Fruit fly (Drosophila melanogaster) whole organism, wandering third instar larva: ENCODE measurements around the gene CG43675.

Experiments
- Abd-B ChIP-seq: fragments of >200 bp; optimal IDR thresholded peaks from 2 replicates; lab custom pipeline; 2017; ENCODE audit warnings: missing biosample characterization, missing genetic modification characterization
- CG32264 ChIP-seq: fragments of 200-800 bp; sonication (Bioruptor generic); optimal IDR thresholded peaks from 2 replicates; lab custom pipeline; 2016; ENCODE audit warnings: missing biosample characterization, missing genetic modification characterization
- CG9705 ChIP-seq: fragments of 200-800 bp; sonication (Bioruptor generic); optimal IDR thresholded peaks from 2 replicates; lab custom pipeline; 2018; ENCODE audit warnings: missing biosample characterization, mild to moderate bottlenecking, missing genetic modification characterization
- Dif ChIP-seq: fragments of 200-275, 200-300 bp; sonication (Bioruptor generic); optimal IDR thresholded peaks from 2 replicates; lab custom pipeline; 2018; ENCODE audit warnings: missing biosample characterization, missing genetic modification characterization; ENCODE audit not compliant: partially characterized antibody
- HLH106 ChIP-seq: fragments of 200-800 bp; optimal IDR thresholded peaks from 3 replicates; lab custom pipeline; 2019; ENCODE audit warnings: missing biosample characterization, mild to moderate bottlenecking, missing genetic modification characterization, moderate library complexity
- Hnf4 ChIP-seq: fragments of 200-800 bp; sonication (Bioruptor generic); optimal IDR thresholded peaks from 2 replicates; lab custom pipeline; 2016; ENCODE audit warnings: missing biosample characterization, mild to moderate bottlenecking, missing genetic modification characterization
- Hr83 ChIP-seq: fragments of 200-300 bp; sonication (Bioruptor generic); optimal IDR thresholded peaks from 2 replicates; lab custom pipeline; 2016; ENCODE audit warnings: missing biosample characterization, mild to moderate bottlenecking, missing genetic modification characterization, moderate library complexity; ENCODE audit not compliant: poor library complexity, severe bottlenecking
- Jra ChIP-seq: sonication (Bioruptor generic); optimal IDR thresholded peaks from 2 replicates; lab custom pipeline; 2016; ENCODE audit warnings: missing biosample characterization, missing genetic modification characterization
- Myc ChIP-seq: fragments of >200 bp; optimal IDR thresholded peaks from 2 replicates; lab custom pipeline; 2017
- N ChIP-seq: fragments of >200 bp; optimal IDR thresholded peaks from 2 replicates; lab custom pipeline; 2018; ENCODE audit warnings: missing biosample characterization, missing external identifiers, missing genetic modification characterization
- OdsH ChIP-seq: fragments of 200-800 bp; sonication (Bioruptor generic); optimal IDR thresholded peaks from 2 replicates; lab custom pipeline; 2016; ENCODE audit warnings: missing biosample characterization, mild to moderate bottlenecking, missing genetic modification characterization
- Rel ChIP-seq, 2 experiments: fragments of 200-800 bp; sonication (Bioruptor generic) in 1 of 2; optimal IDR thresholded peaks; 2 replicates in 1 of 2; 3 replicates in 1 of 2; lab custom pipeline; 2016 to 2019; ENCODE audit warnings: mild to moderate bottlenecking in 2 of 2, missing biosample characterization in 2 of 2, missing genetic modification characterization in 2 of 2, moderate library complexity in 1 of 2
- Sp1 ChIP-seq: fragments of 200-800 bp; sonication (Bioruptor generic); optimal IDR thresholded peaks from 3 replicates; lab custom pipeline; 2019; ENCODE audit warnings: missing biosample characterization, mild to moderate bottlenecking, missing genetic modification characterization, moderate library complexity
- Vsx2 ChIP-seq: fragments of 200-300, 225-300 bp; sonication (Bioruptor generic); optimal IDR thresholded peaks from 2 replicates; lab custom pipeline; 2018; ENCODE audit warnings: missing biosample characterization, missing genetic modification characterization; ENCODE audit not compliant: partially characterized antibody
- br ChIP-seq: fragments of 200-800 bp; sonication (Bioruptor generic); optimal IDR thresholded peaks from 2 replicates; lab custom pipeline; 2016; ENCODE audit warnings: missing biosample characterization, missing genetic modification characterization
- dl ChIP-seq, 2 experiments: fragments of 175-275, 200-275 bp in 1 of 2; fragments of 200-275 bp in 1 of 2; sonication (Bioruptor generic); optimal IDR thresholded peaks; lab custom pipeline; 2018; ENCODE audit warnings: mild to moderate bottlenecking in 2 of 2, missing biosample characterization in 2 of 2, missing genetic modification characterization in 2 of 2, moderate library complexity in 2 of 2; ENCODE audit not compliant: partially characterized antibody in 2 of 2, insufficient read depth in 1 of 2
- dmrt93B ChIP-seq: fragments of 200-800 bp; sonication (Bioruptor generic); optimal IDR thresholded peaks from 2 replicates; lab custom pipeline; 2018; ENCODE audit warnings: missing biosample characterization, mild to moderate bottlenecking, missing genetic modification characterization
- dsf ChIP-seq: sonication (Bioruptor generic); optimal IDR thresholded peaks from 2 replicates; lab custom pipeline; 2016; ENCODE audit warnings: missing biosample characterization, missing genetic modification characterization, borderline replicate concordance
- ey ChIP-seq: fragments of 200-800 bp; sonication (Bioruptor generic); optimal IDR thresholded peaks from 2 replicates; lab custom pipeline; 2016; ENCODE audit warnings: missing biosample characterization, missing genetic modification characterization
- fru ChIP-seq: fragments of 200-800 bp; sonication (Bioruptor generic); optimal IDR thresholded peaks from 3 replicates; lab custom pipeline; 2016; ENCODE audit warnings: missing biosample characterization, mild to moderate bottlenecking, missing genetic modification characterization
- jim ChIP-seq: fragments of 175-275, 200-325 bp; sonication (Bioruptor generic); optimal IDR thresholded peaks from 2 replicates; lab custom pipeline; 2016; ENCODE audit warnings: missing biosample characterization, mild to moderate bottlenecking, missing genetic modification characterization
- psq ChIP-seq: fragments of 200-800 bp; sonication (Bioruptor generic); optimal IDR thresholded peaks from 3 replicates; lab custom pipeline; 2017; ENCODE audit warnings: missing biosample characterization, mild to moderate bottlenecking, missing genetic modification characterization, moderate library complexity
- rgr ChIP-seq: fragments of 200-800 bp; sonication (Bioruptor generic); optimal IDR thresholded peaks from 3 replicates; lab custom pipeline; 2016; ENCODE audit warnings: missing biosample characterization, mild to moderate bottlenecking, missing genetic modification characterization
- sv ChIP-seq: fragments of 200-800 bp; sonication (Bioruptor generic); optimal IDR thresholded peaks from 3 replicates; lab custom pipeline; 2016; ENCODE audit warnings: missing biosample characterization, missing genetic modification characterization
- tai ChIP-seq: sonication (Bioruptor generic); optimal IDR thresholded peaks from 2 replicates; lab custom pipeline; 2016; ENCODE audit warnings: missing biosample characterization, missing genetic modification characterization
- woc ChIP-seq: sonication (Bioruptor generic); optimal IDR thresholded peaks from 2 replicates; lab custom pipeline; 2016; ENCODE audit warnings: missing biosample characterization, mild to moderate bottlenecking, missing genetic modification characterization

CG43675 gene

dm6 chr3R:9328812-9329211, 26.5 kb upstream of the CG43675 start:
- peak; percentile 91 for TF ChIP-seq Myc
- no peak for TF ChIP-seq br
- peak; percentile 25 for TF ChIP-seq tai (GFP tag; lab: Kevin White, UChicago)

- TF ChIP-seq jim (GFP tag; lab: Kevin White, UChicago) (no peak), dmrt93B (GFP tag; lab: Kevin White, UChicago) (no peak)
Observed at dm6 chr3R:9330231-9330630, 25.1 kb upstream of the CG43675 start, which contains the start of gene CG12951. CG12951 (minus strand) TSS chr3R:9330331.

dm6 chr3R:9331861-9332260, 23.4 kb upstream of the CG43675 start, which contains the start of gene CG16749:
CG16749 (minus strand) TSS chr3R:9331885.
- TF ChIP-seq ey (GFP tag; lab: Kevin White, UChicago) (no peak), Hr83 (GFP tag; lab: Kevin White, UChicago) (no peak), dsf (no peak), CG32264 (no peak), rgr (GFP tag; lab: Kevin White, UChicago) (no peak), fru (GFP tag; lab: Kevin White, UChicago) (no peak), Vsx2 (GFP tag; lab: Kevin White, UChicago) (no peak), jim (GFP tag; lab: Kevin White, UChicago) (no peak), Abd-B (GFP tag; lab: Kevin White, UChicago) (no peak), woc (GFP tag; lab: Kevin White, UChicago) (no peak), dl (GFP tag; optimal IDR thresholded peaks at IDR 0.05; lab: Kevin White, UChicago; ENCODE audit: insufficient read depth in 1 of 2, partially characterized antibody in 2 of 2) (no peak), Dif (no peak), Jra (GFP tag; lab: Kevin White, UChicago) (no peak), N (no peak), sv (no peak), Hnf4 (GFP tag; lab: Kevin White, UChicago) (no peak)
- TF ChIP-seq, all 38 proteins: peak for 0

- TF ChIP-seq Sp1 (GFP tag; lab: Kevin White, UChicago) (peak; percentile 33), tai (GFP tag; lab: Kevin White, UChicago) (peak; percentile 5), OdsH (peak; percentile 3), woc (GFP tag; lab: Kevin White, UChicago) (peak; percentile 40), rgr (GFP tag; lab: Kevin White, UChicago) (peak; percentile 20), psq (peak; percentile 7), jim (GFP tag; lab: Kevin White, UChicago) (no peak), ey (GFP tag; lab: Kevin White, UChicago) (no peak), Rel (GFP tag; optimal IDR thresholded peaks at IDR 0.05; lab: Kevin White, UChicago) (no peak), Rel (tag; optimal IDR thresholded peaks at IDR 0.05; lab: Kevin White, UChicago) (peak; percentile 13), dsf (no peak), Vsx2 (GFP tag; lab: Kevin White, UChicago) (peak; percentile 2), Hnf4 (GFP tag; lab: Kevin White, UChicago) (peak; percentile 43), HLH106 (tag; lab: Kevin White, UChicago) (peak; percentile 15)
- TF ChIP-seq, all 38 proteins: peak for 10
Observed at dm6 chr3R:9334592-9335518, 20.4 kb upstream of the CG43675 start, which contains the start of the genes Aduk and pasi2. Aduk (minus strand) TSS chr3R:9334714. pasi2 (plus strand) TSS chr3R:9335170.

dm6 chr3R:9337402-9338254, 17.7 kb upstream of the CG43675 start:
- TF ChIP-seq CG9705 (no peak), Rel (GFP tag; optimal IDR thresholded peaks at IDR 0.05; lab: Kevin White, UChicago) (no peak), Rel (tag; optimal IDR thresholded peaks at IDR 0.05; lab: Kevin White, UChicago) (peak; percentile 94)
